Worm (Caenorhabditis elegans) whole organism, L2 larva: ENCODE measurements around the gene glod-4.

Source experiments
- blmp-1 ChIP-seq: sonication (generic microtip); optimal IDR thresholded peaks from 2 replicates; lab custom pipeline; 2017; ENCODE audit warnings: missing genetic modification characterization, mild to moderate bottlenecking, missing compliant biosample characterization, antibody characterized with exemption, moderate library complexity; ENCODE audit not compliant: insufficient read depth
- ceh-16 ChIP-seq: fragments of 150-350 bp; optimal IDR thresholded peaks from 2 replicates; lab custom pipeline; 2014; ENCODE audit warnings: missing biosample characterization, missing genetic modification characterization
- lin-13 ChIP-seq: fragments of 150-350 bp; optimal IDR thresholded peaks from 2 replicates; lab custom pipeline; 2014; ENCODE audit warnings: missing biosample characterization, missing genetic modification reagents, missing genetic modification characterization
- lin-39 ChIP-seq: fragments of 150-350 bp; optimal IDR thresholded peaks from 2 replicates; lab custom pipeline; 2014; ENCODE audit warnings: missing biosample characterization, missing genetic modification reagents, missing genetic modification characterization
- mab-5 ChIP-seq: fragments of 150-350 bp; optimal IDR thresholded peaks from 2 replicates; lab custom pipeline; 2014; ENCODE audit warnings: missing biosample characterization, missing genetic modification characterization
- mdl-1 ChIP-seq, 2 experiments: fragments of 150-350 bp in 1 of 2; sonication (generic microtip) in 1 of 2; optimal IDR thresholded peaks; 2 replicates each; lab custom pipeline; 2017; ENCODE audit warnings: missing biosample characterization in 2 of 2, missing genetic modification characterization in 2 of 2
- nhr-11 ChIP-seq: fragments of 150-350 bp; optimal IDR thresholded peaks from 2 replicates; lab custom pipeline; 2014; ENCODE audit warnings: missing biosample characterization, missing genetic modification characterization
- nhr-12 ChIP-seq: fragments of 150-350 bp; optimal IDR thresholded peaks from 2 replicates; lab custom pipeline; 2014; ENCODE audit warnings: missing biosample characterization, missing genetic modification characterization
- nhr-77 ChIP-seq: fragments of 150-350 bp; optimal IDR thresholded peaks from 2 replicates; lab custom pipeline; 2014; ENCODE audit warnings: missing biosample characterization, missing genetic modification characterization
- skn-1 ChIP-seq: sonication (generic microtip); optimal IDR thresholded peaks from 2 replicates; lab custom pipeline; 2017; ENCODE audit warnings: missing biosample characterization, missing genetic modification characterization
- unc-62 ChIP-seq: fragments of 150-350 bp; optimal IDR thresholded peaks from 2 replicates; lab custom pipeline; 2014; ENCODE audit warnings: missing biosample characterization, missing genetic modification reagents, missing genetic modification characterization
- zag-1 ChIP-seq: fragments of 150-350 bp; optimal IDR thresholded peaks from 2 replicates; lab custom pipeline; 2014; ENCODE audit warnings: missing biosample characterization, missing genetic modification characterization

DNA sequence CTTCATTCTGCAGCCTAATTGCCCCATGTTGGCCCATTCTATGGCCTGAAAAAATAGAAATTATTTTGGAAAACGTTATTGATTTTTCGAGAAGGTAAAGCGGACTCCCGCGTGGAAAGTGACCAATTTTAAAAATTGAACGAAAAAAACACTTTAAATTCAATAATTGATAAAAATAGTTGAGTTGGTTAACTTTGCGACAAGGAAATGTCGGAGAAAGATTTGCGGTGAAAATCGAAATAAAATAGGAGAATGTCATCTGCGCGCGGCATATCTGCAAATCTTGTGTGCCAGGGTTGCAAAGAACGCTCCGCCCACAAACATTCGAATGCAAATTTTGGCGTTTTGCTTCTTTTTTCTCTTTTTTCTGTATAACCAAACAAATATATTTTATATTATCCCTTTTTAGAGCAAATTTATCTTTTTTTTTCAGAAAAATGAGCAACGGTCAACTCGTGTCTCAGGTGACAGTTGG is 17.5 kb downstream of the glod-4 start, which contains the start of the genes rnf-121 and C16C10.4:
- TF ChIP-seq blmp-1 = no peak
- no peak for TF ChIP-seq unc-62 (GFP tag; lab: Kevin White, UChicago)
- TF ChIP-seq zag-1 (tag; lab: Kevin White, UChicago) = no peak
- peak; percentile 69 for TF ChIP-seq mab-5 (tag; lab: Kevin White, UChicago)
- no peak for TF ChIP-seq nhr-12 (tag; lab: Kevin White, UChicago)
- TF ChIP-seq mdl-1 (tag; optimal IDR thresholded peaks at IDR 0.05; lab: Kevin White, UChicago) = no peak
- peak; percentile 56 for TF ChIP-seq lin-13 (GFP tag; lab: Kevin White, UChicago)
- no peak for TF ChIP-seq ceh-16
- no peak for TF ChIP-seq lin-39 (tag; lab: Kevin White, UChicago)
- TF ChIP-seq nhr-11 (tag; lab: Kevin White, UChicago) = no peak
- TF ChIP-seq nhr-77 = no peak
- TF ChIP-seq skn-1 (tag; lab: Kevin White, UChicago) = peak; percentile 11
